Worm (Caenorhabditis elegans) whole organism, L4 larva: ENCODE measurements around the gene idpb-2.

Experiments used
- F26F4.8 ChIP-seq: fragments of 200-800 bp; sonication (Bioruptor generic); conservative IDR thresholded peaks from 2 replicates; pipeline ENCODE4 v1.3.6; 2022; ENCODE audit warnings: missing genetic modification characterization, missing compliant biosample characterization
- F49E8.2 ChIP-seq: sonication (generic microtip); optimal IDR thresholded peaks from 2 replicates; lab custom pipeline; 2016; ENCODE audit warnings: missing compliant biosample characterization, mild to moderate bottlenecking, missing genetic modification characterization, borderline replicate concordance
- Y5F2A.4 ChIP-seq: fragments of 200-800 bp; sonication (Bioruptor generic); optimal IDR thresholded peaks from 2 replicates; lab custom pipeline; 2018; ENCODE audit warnings: mild to moderate bottlenecking, missing genetic modification characterization, missing compliant biosample characterization
- Y75B8A.6 ChIP-seq: fragments of 200-800 bp; sonication (Bioruptor generic); IDR thresholded peaks from 2 replicates; pipeline ENCODE4 v1.3.6; 2022; ENCODE audit warnings: missing genetic modification reagents, missing genetic modification characterization, missing compliant biosample characterization
- ZK337.2 ChIP-seq: fragments of 200-800 bp; sonication (Bioruptor generic); IDR thresholded peaks from 2 replicates; pipeline ENCODE4 v1.3.6; 2022; ENCODE audit warnings: missing genetic modification reagents, missing genetic modification characterization, missing compliant biosample characterization
- aha-1 ChIP-seq: fragments of 150-350 bp; peaks from one replicate; lab custom pipeline; 2014; ENCODE audit warnings: missing biosample characterization, missing genetic modification characterization
- ama-1 ChIP-seq: fragments of 150-350 bp; optimal IDR thresholded peaks from 2 replicates; lab custom pipeline; 2014; ENCODE audit warnings: inconsistent platforms, mixed read lengths
- arid-1 ChIP-seq: fragments of 200-800 bp; sonication (Bioruptor generic); conservative IDR thresholded peaks from 2 replicates; pipeline ENCODE4 v1.3.6; 2022; ENCODE audit warnings: missing genetic modification reagents, missing genetic modification characterization, missing compliant biosample characterization
- ceh-28 ChIP-seq: fragments of 150-350 bp; optimal IDR thresholded peaks from 2 replicates; lab custom pipeline; 2014; ENCODE audit warnings: missing biosample characterization, missing genetic modification reagents, missing genetic modification characterization
- ceh-44 ChIP-seq: fragments of 200-800 bp; sonication (Bioruptor generic); IDR thresholded peaks from 2 replicates; pipeline ENCODE4 v1.3.6; 2022; ENCODE audit warnings: missing genetic modification reagents, missing genetic modification characterization, missing compliant biosample characterization
- ceh-82 ChIP-seq: sonication (generic microtip); optimal IDR thresholded peaks from 2 replicates; lab custom pipeline; 2017; ENCODE audit warnings: missing biosample characterization, missing genetic modification characterization
- ces-1 ChIP-seq: fragments of 150-350 bp; sonication (generic microtip); optimal IDR thresholded peaks from 4 replicates; lab custom pipeline; 2014; ENCODE audit warnings: missing biosample characterization, missing genetic modification reagents, missing genetic modification characterization
- cey-2 ChIP-seq: sonication (generic microtip); optimal IDR thresholded peaks from 3 replicates; lab custom pipeline; 2017; ENCODE audit warnings: missing genetic modification characterization, mild to moderate bottlenecking, missing compliant biosample characterization, antibody characterized with exemption, borderline replicate concordance; ENCODE audit not compliant: insufficient read depth
- ctbp-1 ChIP-seq: fragments of 200-800 bp; sonication (Bioruptor generic); IDR thresholded peaks from 2 replicates; pipeline ENCODE4 v1.3.6; 2022; ENCODE audit warnings: missing genetic modification reagents, missing genetic modification characterization, missing compliant biosample characterization
- daf-12 ChIP-seq: fragments of 150-350 bp; optimal IDR thresholded peaks from 2 replicates; lab custom pipeline; 2014; ENCODE audit warnings: missing biosample characterization, missing genetic modification reagents, missing genetic modification characterization
- daf-16 ChIP-seq, 3 experiments: sonication (generic microtip); optimal IDR thresholded peaks; 2 replicates each; lab custom pipeline; 2016 to 2017; ENCODE audit warnings: missing genetic modification characterization in 3 of 3, missing genetic modification reagents in 3 of 3, mild to moderate bottlenecking in 2 of 3, missing compliant biosample characterization in 2 of 3, missing biosample characterization in 1 of 3, moderate library complexity in 1 of 3
- dmd-6 ChIP-seq: fragments of 200-800 bp; sonication (Bioruptor generic); IDR thresholded peaks from 2 replicates; pipeline ENCODE4 v1.3.6; 2022; ENCODE audit warnings: missing genetic modification reagents, missing genetic modification characterization, missing compliant biosample characterization
- dmd-9 ChIP-seq: fragments of 200-800 bp; sonication (Bioruptor generic); IDR thresholded peaks from 2 replicates; pipeline ENCODE4 v1.3.6; 2022; ENCODE audit warnings: missing genetic modification reagents, missing genetic modification characterization, missing compliant biosample characterization
- dve-1 ChIP-seq: sonication (generic microtip); optimal IDR thresholded peaks from 2 replicates; lab custom pipeline; 2017; ENCODE audit warnings: antibody characterized with exemption, mild to moderate bottlenecking, missing genetic modification characterization, missing compliant biosample characterization; ENCODE audit not compliant: insufficient read depth
- egl-43 ChIP-seq: fragments of 200-800 bp; sonication (Bioruptor generic); IDR thresholded peaks from 2 replicates; pipeline ENCODE4 v1.3.6; 2022; ENCODE audit warnings: missing genetic modification reagents, missing genetic modification characterization, missing compliant biosample characterization
- fkh-10 ChIP-seq: fragments of 150-350 bp; optimal IDR thresholded peaks from 2 replicates; lab custom pipeline; 2014; ENCODE audit warnings: missing biosample characterization, missing genetic modification reagents, missing genetic modification characterization
- fos-1 ChIP-seq: fragments of 150-350 bp; optimal IDR thresholded peaks from 2 replicates; lab custom pipeline; 2014; ENCODE audit warnings: missing biosample characterization, missing genetic modification characterization
- hlh-30 ChIP-seq: sonication (generic microtip); optimal IDR thresholded peaks from 2 replicates; lab custom pipeline; 2017; ENCODE audit warnings: antibody characterized with exemption, mild to moderate bottlenecking, missing genetic modification characterization, missing compliant biosample characterization; ENCODE audit not compliant: insufficient read depth
- lim-7 ChIP-seq: fragments of 200-800 bp; sonication (Bioruptor generic); IDR thresholded peaks from 2 replicates; pipeline ENCODE4 v1.3.6; 2022; ENCODE audit warnings: missing genetic modification characterization, missing compliant biosample characterization
- lsy-2 ChIP-seq, 2 experiments: fragments of 150-350 bp in 1 of 2; sonication (generic microtip) in 1 of 2; optimal IDR thresholded peaks; 2 replicates each; lab custom pipeline; 2014 to 2017; ENCODE audit warnings: missing biosample characterization in 2 of 2, missing genetic modification characterization in 2 of 2
- madf-5 ChIP-seq, 2 experiments: fragments of 200-800 bp; sonication (Bioruptor generic); IDR thresholded peaks; 2 replicates each; pipeline ENCODE4 v1.3.6; 2022; ENCODE audit warnings: missing compliant biosample characterization in 2 of 2, missing genetic modification characterization in 2 of 2
- madf-9 ChIP-seq: fragments of 200-800 bp; sonication (Bioruptor generic); conservative IDR thresholded peaks from 2 replicates; pipeline ENCODE4 v1.3.6; 2022; ENCODE audit warnings: missing genetic modification reagents, missing genetic modification characterization, missing compliant biosample characterization
- mdl-1 ChIP-seq, 2 experiments: fragments of 150-350 bp in 1 of 2; sonication (generic microtip) in 1 of 2; optimal IDR thresholded peaks; 2 replicates each; lab custom pipeline; 2014 to 2017; ENCODE audit warnings: missing biosample characterization in 2 of 2, missing genetic modification characterization in 2 of 2
- mdt-29 ChIP-seq: fragments of 200-800 bp; sonication (Bioruptor generic); IDR thresholded peaks from 2 replicates; pipeline ENCODE4 v1.3.6; 2022; ENCODE audit warnings: missing genetic modification reagents, missing genetic modification characterization, missing compliant biosample characterization
- mxl-2 ChIP-seq: fragments of 200-800 bp; sonication (Bioruptor generic); conservative IDR thresholded peaks from 2 replicates; pipeline ENCODE4 v1.3.6; 2022; ENCODE audit warnings: missing genetic modification reagents, missing genetic modification characterization, missing compliant biosample characterization
- nhr-111 ChIP-seq: fragments of 200-800 bp; sonication (Bioruptor generic); optimal IDR thresholded peaks from 2 replicates; lab custom pipeline; 2018; ENCODE audit warnings: mild to moderate bottlenecking, missing genetic modification characterization, missing compliant biosample characterization
- nhr-25 ChIP-seq: sonication (generic microtip); optimal IDR thresholded peaks from 2 replicates; lab custom pipeline; 2017; ENCODE audit warnings: missing genetic modification characterization, mild to moderate bottlenecking, missing compliant biosample characterization, antibody characterized with exemption, moderate library complexity, borderline replicate concordance; ENCODE audit not compliant: insufficient read depth
- nhr-6 ChIP-seq: fragments of 150-350 bp; optimal IDR thresholded peaks from 2 replicates; lab custom pipeline; 2014; ENCODE audit warnings: missing biosample characterization, missing genetic modification characterization
- nhr-77 ChIP-seq: fragments of 150-350 bp; optimal IDR thresholded peaks from 2 replicates; lab custom pipeline; 2014; ENCODE audit warnings: missing biosample characterization, missing genetic modification characterization
- php-3 ChIP-seq: fragments of 200-800 bp; sonication (Bioruptor generic); IDR thresholded peaks from 2 replicates; pipeline ENCODE4 v1.3.6; 2022; ENCODE audit warnings: missing genetic modification reagents, missing genetic modification characterization, missing compliant biosample characterization
- pqm-1 ChIP-seq: sonication (generic microtip); optimal IDR thresholded peaks from 2 replicates; lab custom pipeline; 2017; ENCODE audit warnings: missing biosample characterization, missing genetic modification characterization
- rbr-2 ChIP-seq: sonication (generic microtip); optimal IDR thresholded peaks from 2 replicates; lab custom pipeline; 2016; ENCODE audit warnings: missing genotype, missing genetic modification characterization, missing compliant biosample characterization
- sdz-12 ChIP-seq: fragments of 200-800 bp; sonication (Bioruptor generic); optimal IDR thresholded peaks from 2 replicates; lab custom pipeline; 2018; ENCODE audit warnings: mild to moderate bottlenecking, missing genetic modification characterization, missing compliant biosample characterization
- snpc-4 ChIP-seq: fragments of 150-350 bp; optimal IDR thresholded peaks from 2 replicates; lab custom pipeline; 2014; ENCODE audit warnings: missing biosample characterization, missing genetic modification characterization
- unc-130 ChIP-seq: sonication (generic microtip); optimal IDR thresholded peaks from 2 replicates; lab custom pipeline; 2016; ENCODE audit warnings: missing genetic modification reagents, missing genetic modification characterization, missing compliant biosample characterization
- unc-39 ChIP-seq: sonication (generic microtip); optimal IDR thresholded peaks from 2 replicates; lab custom pipeline; 2017; ENCODE audit warnings: missing biosample characterization, missing genetic modification characterization
- unc-62 ChIP-seq, 3 experiments: fragments of 150-350 bp in 1 of 3; sonication (generic microtip); optimal IDR thresholded peaks in 2 of 3; peaks in 1 of 3; 1 replicate in 1 of 3; 2 replicates in 2 of 3; lab custom pipeline; 2014 to 2017; ENCODE audit warnings: missing biosample characterization in 3 of 3, missing genetic modification characterization in 3 of 3, missing genetic modification reagents in 3 of 3, missing genotype in 1 of 3
- zag-1 ChIP-seq: fragments of 150-350 bp; optimal IDR thresholded peaks from 2 replicates; lab custom pipeline; 2014; ENCODE audit warnings: missing biosample characterization, missing genetic modification characterization
- zfp-2 ChIP-seq: sonication (generic microtip); optimal IDR thresholded peaks from 2 replicates; lab custom pipeline; 2016; ENCODE audit warnings: mild to moderate bottlenecking, missing genetic modification characterization, missing compliant biosample characterization
- zfp-3 ChIP-seq: fragments of 200-800 bp; sonication (Bioruptor generic); conservative IDR thresholded peaks from 2 replicates; pipeline ENCODE4 v1.3.6; 2022; ENCODE audit warnings: missing genetic modification reagents, missing genetic modification characterization, missing compliant biosample characterization
- ztf-11 ChIP-seq: fragments of 150-350 bp; optimal IDR thresholded peaks from 2 replicates; lab custom pipeline; 2014; ENCODE audit warnings: missing biosample characterization, missing genetic modification characterization
- ztf-7 ChIP-seq: fragments of 150-350 bp; optimal IDR thresholded peaks from 2 replicates; lab custom pipeline; 2014; ENCODE audit warnings: missing biosample characterization, missing genetic modification characterization

The idpb-2 gene

DNA sequence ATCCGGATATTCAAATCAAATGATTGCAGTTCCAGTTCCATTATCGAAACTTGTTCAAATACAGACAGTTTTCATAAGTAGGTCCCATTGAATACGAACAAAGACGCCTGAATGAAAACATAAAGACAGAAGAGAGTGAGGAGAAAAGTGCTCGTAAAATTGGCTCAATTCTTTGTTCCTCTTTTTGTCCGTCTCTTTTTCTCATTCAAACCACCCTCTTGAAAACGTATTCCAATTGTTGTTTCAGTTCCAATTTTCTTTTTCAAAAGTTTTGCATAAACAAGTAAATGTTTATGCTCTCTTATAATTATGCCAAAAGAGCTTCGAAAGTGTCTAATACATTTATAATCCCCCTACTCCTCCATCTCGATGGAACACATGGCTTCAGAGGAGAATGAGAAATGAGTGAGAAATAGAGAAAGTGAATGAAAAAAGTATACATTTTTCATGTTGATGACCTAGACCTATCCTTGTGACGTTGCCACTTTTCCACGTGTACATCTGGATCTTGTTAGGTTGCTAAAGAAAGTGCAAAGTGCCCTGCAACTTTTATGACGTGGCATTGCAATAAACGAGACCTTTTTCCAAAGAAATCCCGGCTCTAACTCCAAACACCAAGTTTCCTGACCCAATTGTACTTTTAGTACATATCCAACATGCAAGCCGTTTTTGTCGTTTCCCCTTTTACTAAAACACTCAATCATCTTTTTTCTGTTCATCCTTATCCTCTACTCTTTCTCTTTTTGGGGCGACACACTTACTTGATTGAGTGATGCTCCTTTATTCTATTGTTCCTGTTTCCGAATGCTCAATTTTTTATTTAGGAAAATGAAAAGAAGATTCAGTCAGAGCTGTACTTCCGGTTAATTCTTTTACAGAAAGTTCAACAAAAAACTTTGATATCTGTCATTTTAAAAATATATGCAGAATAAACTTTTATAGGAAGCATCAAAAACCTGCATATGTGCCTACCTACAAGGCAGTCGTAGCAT lies 22.9 kb downstream of the idpb-2 start:
- TF ChIP-seq arid-1, result no peak
- no peak for TF ChIP-seq zfp-3 (GFP tag; lab: Robert Waterston, UW)
- TF ChIP-seq ztf-11 (tag; lab: Kevin White, UChicago), result no peak
- no peak for TF ChIP-seq dmd-9
- TF ChIP-seq mxl-2 (GFP tag; lab: Robert Waterston, UW), result no peak
- TF ChIP-seq nhr-25 (tag; lab: Kevin White, UChicago), result no peak
- TF ChIP-seq cey-2 (tag; lab: Kevin White, UChicago), result no peak
- no peak for TF ChIP-seq rbr-2
- no peak for TF ChIP-seq lim-7 (GFP tag; lab: Robert Waterston, UW)
- no peak for TF ChIP-seq nhr-111 (GFP tag; lab: Kevin White, UChicago)
- no peak for TF ChIP-seq ceh-28 (tag; lab: Kevin White, UChicago)
- TF ChIP-seq dve-1, result no peak
- TF ChIP-seq madf-5 (GFP tag; IDR thresholded peaks at IDR 0.05; lab: Robert Waterston, UW), result no peak
- no peak for TF ChIP-seq Y5F2A.4 (GFP tag; lab: Kevin White, UChicago)
- no peak for TF ChIP-seq pqm-1 (tag; lab: Kevin White, UChicago)
- no peak for TF ChIP-seq php-3
- TF ChIP-seq fos-1 (tag; lab: Kevin White, UChicago), result no peak
- TF ChIP-seq ztf-7, result no peak
- no peak for TF ChIP-seq ctbp-1 (GFP tag; lab: Robert Waterston, UW)
- TF ChIP-seq ces-1 (GFP tag; lab: Kevin White, UChicago), result peak; percentile 57
- no peak for TF ChIP-seq ama-1 (lab: Kevin White, UChicago)
- TF ChIP-seq daf-16 (GFP tag; optimal IDR thresholded peaks at IDR 0.05; lab: Kevin White, UChicago), result no peak
- no peak for TF ChIP-seq daf-16 (tag; optimal IDR thresholded peaks at IDR 0.05; lab: Kevin White, UChicago)
- TF ChIP-seq snpc-4, result no peak
- no peak for TF ChIP-seq madf-9
- TF ChIP-seq mdt-29 (GFP tag; lab: Robert Waterston, UW), result no peak
- TF ChIP-seq F26F4.8 (GFP tag; lab: Robert Waterston, UW), result no peak
- no peak for TF ChIP-seq unc-130 (GFP tag; lab: Kevin White, UChicago)
- peak in 1 of 2 experiments; percentile 18 for TF ChIP-seq mdl-1 (tag; optimal IDR thresholded peaks at IDR 0.05; lab: Kevin White, UChicago)
- TF ChIP-seq fkh-10 (GFP tag; lab: Kevin White, UChicago), result peak; percentile 77
- TF ChIP-seq ceh-44, result no peak
- TF ChIP-seq egl-43 (GFP tag; lab: Robert Waterston, UW), result no peak
- TF ChIP-seq nhr-6, result no peak
- no peak for TF ChIP-seq zfp-2 (tag; lab: Kevin White, UChicago)
- peak in 1 of 2 experiments; percentile 22 for TF ChIP-seq lsy-2 (tag; optimal IDR thresholded peaks at IDR 0.05; lab: Kevin White, UChicago)
- no peak for TF ChIP-seq unc-39 (tag; lab: Kevin White, UChicago)
- TF ChIP-seq ZK337.2 (GFP tag; lab: Robert Waterston, UW), result no peak
- no peak for TF ChIP-seq daf-12
- no peak for TF ChIP-seq zag-1 (tag; lab: Kevin White, UChicago)
- peak in 1 of 2 experiments; percentile 81 for TF ChIP-seq unc-62 (GFP tag; optimal IDR thresholded peaks at IDR 0.05 in 1 of 2; lab: Kevin White, UChicago)
- no peak for TF ChIP-seq unc-62 (tag; optimal IDR thresholded peaks at IDR 0.05; lab: Kevin White, UChicago)
- no peak for TF ChIP-seq ceh-82 (tag; lab: Kevin White, UChicago)
- no peak for TF ChIP-seq aha-1 (tag; lab: Kevin White, UChicago)
- TF ChIP-seq sdz-12 (GFP tag; lab: Kevin White, UChicago), result no peak
- TF ChIP-seq nhr-77 (tag; lab: Kevin White, UChicago), result no peak
- no peak for TF ChIP-seq Y75B8A.6
- TF ChIP-seq dmd-6 (GFP tag; lab: Robert Waterston, UW), result no peak
- peak; percentile 51 for TF ChIP-seq hlh-30
- TF ChIP-seq F49E8.2 (tag; lab: Kevin White, UChicago), result no peak
